Fruit fly (Drosophila melanogaster) whole organism, embryonic: ENCODE measurements around the gene CG31633.
A peak's percentile ranks its signal among the peaks of the same experiment; 100 is the strongest.

ENCODE experiments used
- Atf6 ChIP-seq: fragments of 200-800 bp; sonication (Bioruptor generic); IDR thresholded peaks from 2 replicates; pipeline ENCODE4 v1.3.6; 2022; ENCODE audit warnings: missing biosample characterization, missing genetic modification characterization
- Awh ChIP-seq: fragments of 200-800 bp; sonication (Bioruptor generic); IDR thresholded peaks from 2 replicates; pipeline ENCODE4, ENCODE4 v1.3.6; 2022; ENCODE audit warnings: missing biosample characterization, missing genetic modification characterization
- CG10979 ChIP-seq: fragments of 200-800 bp; sonication (Bioruptor generic); optimal IDR thresholded peaks from 2 replicates; lab custom pipeline; 2018; ENCODE audit warnings: missing biosample characterization, mild to moderate bottlenecking, missing genetic modification characterization, moderate library complexity
- CG11560 ChIP-seq: fragments of 200-800 bp; sonication (Bioruptor generic); IDR thresholded peaks from 3 replicates; pipeline ENCODE4 v1.3.6; 2022; ENCODE audit warnings: missing biosample characterization, missing genetic modification characterization
- CG12155 ChIP-seq: fragments of 200-800 bp; sonication (Bioruptor generic); optimal IDR thresholded peaks from 3 replicates; lab custom pipeline; 2016; ENCODE audit warnings: missing biosample characterization, missing genetic modification characterization
- CG12942 ChIP-seq: fragments of 200-800 bp; sonication (Bioruptor generic); optimal IDR thresholded peaks from 3 replicates; lab custom pipeline; 2016; ENCODE audit warnings: missing biosample characterization, missing genetic modification characterization
- CG14965 ChIP-seq: fragments of 200-800 bp; sonication (Bioruptor generic); optimal IDR thresholded peaks from 2 replicates; lab custom pipeline; 2016; ENCODE audit warnings: missing biosample characterization, missing genetic modification characterization, borderline replicate concordance
- CG1603 ChIP-seq: fragments of 200-800 bp; sonication (Bioruptor generic); optimal IDR thresholded peaks from 2 replicates; lab custom pipeline; 2019; ENCODE audit warnings: missing biosample characterization, mild to moderate bottlenecking, missing genetic modification characterization, moderate library complexity
- CG16813 ChIP-seq: fragments of 200-800 bp; sonication (Bioruptor generic); IDR thresholded peaks from 3 replicates; pipeline ENCODE4 v1.3.6; 2022; ENCODE audit warnings: missing biosample characterization, missing genetic modification characterization; ENCODE audit not compliant: partially characterized antibody
- CG2712 ChIP-seq: fragments of 200-800 bp; optimal IDR thresholded peaks from 3 replicates; lab custom pipeline; 2019; ENCODE audit warnings: missing biosample characterization, mild to moderate bottlenecking, missing genetic modification characterization, moderate library complexity
- CG3995 ChIP-seq: fragments of 200-800 bp; sonication (Bioruptor generic); optimal IDR thresholded peaks from 3 replicates; lab custom pipeline; 2016; ENCODE audit warnings: missing biosample characterization, missing genetic modification characterization
- CG6654 ChIP-seq: fragments of 200-800 bp; sonication (Bioruptor generic); optimal IDR thresholded peaks from 2 replicates; lab custom pipeline; 2017; ENCODE audit warnings: missing biosample characterization, mild to moderate bottlenecking, missing genetic modification characterization
- CG6765 ChIP-seq: fragments of 200-800 bp; sonication (Bioruptor generic); optimal IDR thresholded peaks from 3 replicates; lab custom pipeline; 2017; ENCODE audit warnings: missing biosample characterization, mild to moderate bottlenecking, missing genetic modification characterization
- CG7271 ChIP-seq: fragments of 200-800 bp; sonication (Bioruptor generic); optimal IDR thresholded peaks from 2 replicates; lab custom pipeline; 2018; ENCODE audit warnings: missing biosample characterization, mild to moderate bottlenecking, missing genetic modification characterization, moderate library complexity
- CG9876 ChIP-seq: fragments of 200-800 bp; sonication (Bioruptor generic); optimal IDR thresholded peaks from 2 replicates; lab custom pipeline; 2016; ENCODE audit warnings: missing biosample characterization, missing genetic modification characterization
- CTCF ChIP-seq: fragments of 200-800 bp; sonication (Bioruptor generic); optimal IDR thresholded peaks from 2 replicates; lab custom pipeline; 2017; ENCODE audit warnings: missing biosample characterization, mild to moderate bottlenecking, missing genetic modification characterization, moderate library complexity
- CkIIα-i1 ChIP-seq: fragments of 200-800 bp; sonication (Bioruptor generic); IDR thresholded peaks from 2 replicates; pipeline ENCODE4 v1.3.6; 2022; ENCODE audit warnings: missing biosample characterization, missing genetic modification characterization
- Dbx ChIP-seq: fragments of 200-800 bp; sonication (Bioruptor generic); IDR thresholded peaks from 3 replicates; pipeline ENCODE4 v1.3.6; 2022; ENCODE audit warnings: missing biosample characterization, missing genetic modification characterization
- Dref ChIP-seq: fragments of 200-800 bp; sonication (Bioruptor generic); IDR thresholded peaks from 2 replicates; pipeline ENCODE4 v1.3.6; 2022; ENCODE audit warnings: missing biosample characterization, missing genetic modification characterization
- Drgx ChIP-seq: fragments of 200-800 bp; sonication (Bioruptor generic); IDR thresholded peaks from 2 replicates; pipeline ENCODE4 v1.3.6; 2022; ENCODE audit warnings: missing biosample characterization, missing genetic modification characterization
- Fer2 ChIP-seq: fragments of 200-800 bp; sonication (Bioruptor generic); optimal IDR thresholded peaks from 2 replicates; lab custom pipeline; 2018; ENCODE audit warnings: missing biosample characterization, mild to moderate bottlenecking, missing genetic modification characterization, moderate library complexity
- Gug ChIP-seq: fragments of 200-800 bp; sonication (Bioruptor generic); IDR thresholded peaks from 4 replicates; pipeline ENCODE4 v1.3.6; 2022; ENCODE audit warnings: missing biosample characterization, missing genetic modification characterization
- H15 ChIP-seq: fragments of 200-800 bp; sonication (Bioruptor generic); IDR thresholded peaks from 3 replicates; pipeline ENCODE4 v1.3.6; 2022; ENCODE audit warnings: missing biosample characterization, missing genetic modification characterization
- Meics ChIP-seq: fragments of 200-800 bp; sonication (Bioruptor generic); optimal IDR thresholded peaks from 2 replicates; lab custom pipeline; 2017; ENCODE audit warnings: missing biosample characterization, mild to moderate bottlenecking, missing genetic modification characterization
- Nf-YB ChIP-seq: fragments of 200-800 bp; sonication (Bioruptor generic); optimal IDR thresholded peaks from 3 replicates; lab custom pipeline; 2019; ENCODE audit warnings: missing biosample characterization, mild to moderate bottlenecking, missing genetic modification characterization, moderate library complexity
- Nf-YC ChIP-seq: fragments of 200-800 bp; optimal IDR thresholded peaks from 3 replicates; lab custom pipeline; 2019; ENCODE audit warnings: missing biosample characterization, mild to moderate bottlenecking, missing genetic modification characterization, moderate library complexity
- NfI ChIP-seq: fragments of 200-800 bp; sonication (Bioruptor generic); optimal IDR thresholded peaks from 3 replicates; lab custom pipeline; 2018; ENCODE audit warnings: missing biosample characterization, mild to moderate bottlenecking, missing genetic modification characterization, moderate library complexity
- Oli ChIP-seq: fragments of 200-800 bp; sonication (Bioruptor generic); optimal IDR thresholded peaks from 2 replicates; lab custom pipeline; 2018; ENCODE audit warnings: missing biosample characterization, mild to moderate bottlenecking, missing genetic modification characterization, moderate library complexity
- Poxn ChIP-seq: fragments of 200-800 bp; sonication (Bioruptor generic); IDR thresholded peaks from 2 replicates; pipeline ENCODE4 v1.3.6; 2022; ENCODE audit warnings: missing biosample characterization, missing genetic modification characterization
- Stat92E ChIP-seq, 3 experiments: fragments of >200 bp in 2 of 3; fragments of 200-800 bp in 1 of 3; sonication (Bioruptor generic) in 1 of 3; optimal IDR thresholded peaks; 2 replicates each; lab custom pipeline; 2017 to 2019; ENCODE audit warnings: missing biosample characterization in 3 of 3, missing genetic modification characterization in 3 of 3, mild to moderate bottlenecking in 1 of 3, moderate library complexity in 1 of 3
- ab ChIP-seq: fragments of 200-800 bp; sonication (Bioruptor generic); optimal IDR thresholded peaks from 2 replicates; lab custom pipeline; 2016; ENCODE audit warnings: missing biosample characterization, missing genetic modification characterization
- ac ChIP-seq: fragments of 200-800 bp; sonication (Bioruptor generic); optimal IDR thresholded peaks from 3 replicates; lab custom pipeline; 2017; ENCODE audit warnings: missing biosample characterization, mild to moderate bottlenecking, missing genetic modification characterization
- al ChIP-seq: fragments of 200-800 bp; sonication (Bioruptor generic); IDR thresholded peaks from 2 replicates; pipeline ENCODE4 v1.3.6; 2022; ENCODE audit warnings: missing biosample characterization, missing genetic modification characterization
- ap ChIP-seq: fragments of 200-800 bp; sonication (Bioruptor generic); IDR thresholded peaks from 2 replicates; pipeline ENCODE4 v1.3.6; 2022; ENCODE audit warnings: missing biosample characterization, missing genetic modification characterization
- ato ChIP-seq: fragments of 200-800 bp; sonication (Bioruptor generic); IDR thresholded peaks from 2 replicates; pipeline ENCODE4 v1.3.6; 2022; ENCODE audit warnings: missing biosample characterization, missing genetic modification characterization; ENCODE audit not compliant: partially characterized antibody
- croc ChIP-seq: fragments of 200-800 bp; sonication (Bioruptor generic); conservative IDR thresholded peaks from 3 replicates; pipeline ENCODE4 v1.3.6; 2022; ENCODE audit warnings: missing biosample characterization, missing genetic modification characterization
- ewg ChIP-seq: fragments of 200-800 bp; sonication (Bioruptor generic); optimal IDR thresholded peaks from 3 replicates; lab custom pipeline; 2017; ENCODE audit warnings: mild to moderate bottlenecking, missing biosample characterization, missing genetic modification reagents, missing genetic modification characterization
- gfzf ChIP-seq: fragments of 200-800 bp; sonication (Bioruptor generic); optimal IDR thresholded peaks from 2 replicates; lab custom pipeline; 2016; ENCODE audit warnings: missing biosample characterization, mild to moderate bottlenecking, missing genetic modification characterization, moderate library complexity
- gt ChIP-seq: fragments of 200-800 bp; sonication (Bioruptor generic); IDR thresholded peaks from 2 replicates; pipeline ENCODE4 v1.3.6; 2022; ENCODE audit warnings: missing biosample characterization, missing genetic modification characterization
- hkb ChIP-seq, 2 experiments: fragments of 200-800 bp in 1 of 2; fragments of >200 bp in 1 of 2; sonication (Bioruptor generic) in 1 of 2; IDR thresholded peaks in 1 of 2; optimal IDR thresholded peaks in 1 of 2; 2 replicates each; pipeline versions ENCODE4 v1.3.6 to Lab custom; 2017 to 2022; ENCODE audit warnings: missing biosample characterization in 1 of 2, missing genetic modification characterization in 1 of 2
- inv ChIP-seq: fragments of 200-800 bp; sonication (Bioruptor generic); IDR thresholded peaks from 2 replicates; pipeline ENCODE4 v1.3.6; 2022; ENCODE audit warnings: missing biosample characterization, missing genetic modification characterization; ENCODE audit not compliant: partially characterized antibody
- nmo ChIP-seq: fragments of 200-800 bp; sonication (Bioruptor generic); optimal IDR thresholded peaks from 2 replicates; lab custom pipeline; 2018; ENCODE audit warnings: missing biosample characterization, mild to moderate bottlenecking, missing genetic modification characterization, moderate library complexity
- oc ChIP-seq: fragments of 200-800 bp; sonication (Bioruptor generic); optimal IDR thresholded peaks from 2 replicates; lab custom pipeline; 2018; ENCODE audit warnings: missing biosample characterization, mild to moderate bottlenecking, missing genetic modification characterization, moderate library complexity
- pan ChIP-seq, 4 experiments: fragments of >200 bp in 3 of 4; fragments of 200-800 bp in 1 of 4; sonication (Bioruptor generic) in 1 of 4; optimal IDR thresholded peaks in 3 of 4; IDR thresholded peaks in 1 of 4; 2 replicates each; pipeline versions ENCODE4 v1.3.6 to Lab custom; 2017 to 2022; ENCODE audit warnings: missing biosample characterization in 2 of 4, missing genetic modification characterization in 2 of 4, mixed read lengths in 1 of 4
- schlank ChIP-seq: fragments of 200-800 bp; sonication (Bioruptor generic); optimal IDR thresholded peaks from 2 replicates; lab custom pipeline; 2018; ENCODE audit warnings: missing biosample characterization, mild to moderate bottlenecking, missing genetic modification characterization
- sens-2 ChIP-seq: fragments of 200-800 bp; sonication (Bioruptor generic); IDR thresholded peaks from 2 replicates; pipeline ENCODE4 v1.3.6; 2022; ENCODE audit warnings: missing biosample characterization, missing genetic modification characterization
- sim ChIP-seq: fragments of 200-800 bp; sonication (Bioruptor generic); IDR thresholded peaks from 2 replicates; pipeline ENCODE4 v1.3.6; 2022; ENCODE audit warnings: missing biosample characterization, missing genetic modification characterization
- so ChIP-seq: fragments of 200-800 bp; sonication (Bioruptor generic); IDR thresholded peaks from 3 replicates; pipeline ENCODE4 v1.3.6; 2022; ENCODE audit warnings: missing biosample characterization, missing genetic modification characterization
- vfl ChIP-seq: fragments of 200-800 bp; sonication (Bioruptor generic); optimal IDR thresholded peaks from 2 replicates; lab custom pipeline; 2016; ENCODE audit warnings: missing biosample characterization, missing genetic modification characterization
- wdn ChIP-seq: fragments of 200-800 bp; sonication (Bioruptor generic); IDR thresholded peaks from 2 replicates; pipeline ENCODE4 v1.3.6; 2022; ENCODE audit warnings: missing biosample characterization, missing genetic modification characterization
- yki ChIP-seq: fragments of >200 bp; optimal IDR thresholded peaks from 3 replicates; lab custom pipeline; 2018

The CG31633 gene

DNA sequence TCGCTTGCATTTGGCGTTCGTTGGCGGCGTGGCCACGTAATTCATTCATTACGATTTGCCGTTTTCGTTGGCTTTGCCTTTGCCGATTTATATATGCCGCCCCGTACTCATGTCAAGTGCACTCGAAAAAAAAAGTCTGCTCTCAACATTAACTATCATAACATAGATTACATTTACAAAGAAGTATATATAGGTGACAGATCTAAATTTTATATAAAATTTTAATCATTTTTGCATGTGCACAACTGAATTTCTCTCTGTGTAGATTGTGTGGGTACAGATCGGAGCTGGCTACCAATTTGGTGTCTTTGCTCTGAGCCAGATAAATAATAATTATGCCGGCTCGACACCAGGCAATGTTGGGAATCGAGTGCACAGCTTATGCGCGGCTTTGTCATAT, 42.3 kb upstream of the CG31633 start (continued):
- TF ChIP-seq ato (GFP tag; lab: Robert Waterston, UW) (no peak), Poxn (GFP tag; lab: Robert Waterston, UW) (no peak), CG7271 (tag; lab: Kevin White, UChicago) (no peak), CG2712 (tag; lab: Kevin White, UChicago) (peak; percentile 61), NfI (GFP tag; lab: Kevin White, UChicago) (peak; percentile 27), nmo (peak; percentile 39), gt (GFP tag; lab: Robert Waterston, UW) (no peak), ap (GFP tag; lab: Robert Waterston, UW) (peak; percentile 31; the same call in 1 of the 2 replicates), inv (GFP tag; lab: Robert Waterston, UW) (no peak), CG1603 (tag; lab: Kevin White, UChicago) (peak; percentile 70), Oli (peak; percentile 53), CG6654 (GFP tag; lab: Kevin White, UChicago) (no peak), Nf-YB (no peak), sens-2 (GFP tag; lab: Robert Waterston, UW) (peak; percentile 42; the same call in 1 of the 2 replicates), Dref (GFP tag; lab: Robert Waterston, UW) (no peak), Awh (GFP tag; lab: Robert Waterston, UW) (no peak), hkb (optimal IDR thresholded peaks at IDR 0.05; lab: Kevin White, UChicago) (no peak), hkb (GFP tag; IDR thresholded peaks at IDR 0.05; lab: Robert Waterston, UW) (peak; percentile 24; the same call in 1 of the 2 replicates), croc (no peak), ewg (GFP tag; lab: Kevin White, UChicago) (no peak), wdn (no peak), CTCF (GFP tag; lab: Kevin White, UChicago) (no peak), vfl (no peak), Meics (GFP tag; lab: Kevin White, UChicago) (peak; percentile 27), CG6765 (GFP tag; lab: Kevin White, UChicago) (no peak), Fer2 (tag; lab: Kevin White, UChicago) (no peak), Nf-YC (tag; lab: Kevin White, UChicago) (no peak), al (GFP tag; lab: Robert Waterston, UW) (no peak), CG11560 (tag; lab: Robert Waterston, UW) (no peak), gfzf (GFP tag; lab: Kevin White, UChicago) (no peak), ac (GFP tag; lab: Kevin White, UChicago) (no peak), CG10979 (peak; percentile 45), so (GFP tag; lab: Robert Waterston, UW) (no peak), pan (optimal IDR thresholded peaks at IDR 0.05; lab: Kevin White, UChicago) (no peak), pan (GFP tag; optimal IDR thresholded peaks at IDR 0.05 in 1 of 2, IDR thresholded peaks at IDR 0.05 in 1 of 2) (peak in 1 of 2 experiments; percentile 78), Drgx (GFP tag; lab: Robert Waterston, UW) (peak; percentile 80), Gug (GFP tag; lab: Robert Waterston, UW) (no peak), CG12942 (peak; percentile 2), H15 (GFP tag; lab: Robert Waterston, UW) (no peak), Dbx (GFP tag; lab: Robert Waterston, UW) (no peak), CkIIα-i1 (GFP tag; lab: Robert Waterston, UW) (no peak), Atf6 (GFP tag; lab: Robert Waterston, UW) (no peak), ab (no peak), CG16813 (GFP tag; lab: Robert Waterston, UW) (no peak), sim (GFP tag; lab: Robert Waterston, UW) (no peak), CG12155 (GFP tag; lab: Kevin White, UChicago) (no peak), CG14965 (GFP tag; lab: Kevin White, UChicago) (no peak), oc (peak; percentile 24), CG3995 (GFP tag; lab: Kevin White, UChicago) (no peak), yki (no peak), schlank (tag; lab: Kevin White, UChicago) (no peak), Stat92E (GFP tag; optimal IDR thresholded peaks at IDR 0.05; lab: Kevin White, UChicago) (no peak), CG9876 (GFP tag; lab: Kevin White, UChicago) (no peak)
